Worm (Caenorhabditis elegans) whole organism, late embryonic: ENCODE measurements around the gene M03A1.8.

Experiments used
- ama-1 ChIP-seq: fragments of 150-350 bp; optimal IDR thresholded peaks from 2 replicates; lab custom pipeline; 2014
- ceh-14 ChIP-seq: sonication (generic microtip); optimal IDR thresholded peaks from 2 replicates; lab custom pipeline; 2016; ENCODE audit warnings: missing genotype, missing genetic modification characterization, missing compliant biosample characterization
- ceh-19 ChIP-seq: fragments of 200-800 bp; sonication (Bioruptor generic); optimal IDR thresholded peaks from 2 replicates; lab custom pipeline; 2018; ENCODE audit warnings: mild to moderate bottlenecking, missing genetic modification characterization, missing compliant biosample characterization
- ceh-22 ChIP-seq: sonication (generic microtip); optimal IDR thresholded peaks from 2 replicates; lab custom pipeline; 2017; ENCODE audit warnings: missing biosample characterization, missing genetic modification characterization
- ceh-34 ChIP-seq: sonication (generic microtip); optimal IDR thresholded peaks from 2 replicates; lab custom pipeline; 2016; ENCODE audit warnings: mild to moderate bottlenecking, missing genetic modification characterization, missing compliant biosample characterization
- ceh-45 ChIP-seq: fragments of 200-800 bp; sonication (Bioruptor generic); IDR thresholded peaks from 2 replicates; pipeline ENCODE4 v1.3.6; 2022; ENCODE audit warnings: missing genetic modification reagents, missing genetic modification characterization, missing compliant biosample characterization
- ceh-6 ChIP-seq: fragments of 200-800 bp; sonication (Bioruptor generic); optimal IDR thresholded peaks from 2 replicates; lab custom pipeline; 2018; ENCODE audit warnings: mild to moderate bottlenecking, missing genetic modification characterization, missing compliant biosample characterization
- che-1 ChIP-seq: sonication (generic microtip); optimal IDR thresholded peaks from 2 replicates; lab custom pipeline; 2016; ENCODE audit warnings: mild to moderate bottlenecking, missing genetic modification characterization, missing compliant biosample characterization
- dmd-4 ChIP-seq: sonication (generic microtip); optimal IDR thresholded peaks from 2 replicates; lab custom pipeline; 2016; ENCODE audit warnings: borderline replicate concordance, missing genetic modification characterization, missing compliant biosample characterization
- elt-4 ChIP-seq: sonication (generic microtip); optimal IDR thresholded peaks from 2 replicates; lab custom pipeline; 2016; ENCODE audit warnings: missing genetic modification characterization, missing compliant biosample characterization
- eyg-1 ChIP-seq: sonication (generic microtip); optimal IDR thresholded peaks from 2 replicates; lab custom pipeline; 2016; ENCODE audit warnings: missing genotype, missing genetic modification characterization, missing compliant biosample characterization
- fkh-10 ChIP-seq: fragments of 150-350 bp; optimal IDR thresholded peaks from 2 replicates; lab custom pipeline; 2014; ENCODE audit warnings: missing biosample characterization, missing genetic modification reagents, missing genetic modification characterization
- fkh-6 ChIP-seq: sonication (generic microtip); optimal IDR thresholded peaks from 2 replicates; lab custom pipeline; 2016; ENCODE audit warnings: missing genetic modification characterization, missing compliant biosample characterization
- hlh-15 ChIP-seq: sonication (generic microtip); optimal IDR thresholded peaks from 2 replicates; lab custom pipeline; 2016; ENCODE audit warnings: missing genetic modification characterization, missing compliant biosample characterization
- hlh-30 ChIP-seq: sonication (generic microtip); optimal IDR thresholded peaks from 2 replicates; lab custom pipeline; 2017; ENCODE audit warnings: antibody characterized with exemption, missing genetic modification characterization, missing compliant biosample characterization; ENCODE audit not compliant: insufficient read depth
- lin-11 ChIP-seq: fragments of 200-800 bp; sonication (Bioruptor generic); optimal IDR thresholded peaks from 2 replicates; lab custom pipeline; 2018; ENCODE audit warnings: mild to moderate bottlenecking, missing genetic modification characterization, missing compliant biosample characterization
- nfya-1 ChIP-seq: sonication (generic microtip); optimal IDR thresholded peaks from 2 replicates; lab custom pipeline; 2017; ENCODE audit warnings: missing genetic modification characterization, mild to moderate bottlenecking, missing compliant biosample characterization, antibody characterized with exemption, moderate library complexity
- npax-4 ChIP-seq: sonication (generic microtip); optimal IDR thresholded peaks from 2 replicates; lab custom pipeline; 2016; ENCODE audit warnings: missing genetic modification characterization, missing compliant biosample characterization
- odd-2 ChIP-seq: sonication (generic microtip); optimal IDR thresholded peaks from 2 replicates; lab custom pipeline; 2017; ENCODE audit warnings: antibody characterized with exemption, mild to moderate bottlenecking, missing genetic modification characterization, missing compliant biosample characterization
- pag-3 ChIP-seq: sonication (generic microtip); optimal IDR thresholded peaks from 2 replicates; lab custom pipeline; 2016; ENCODE audit warnings: missing compliant biosample characterization, missing genetic modification characterization, borderline replicate concordance
- pha-2 ChIP-seq: sonication (generic microtip); optimal IDR thresholded peaks from 2 replicates; lab custom pipeline; 2017; ENCODE audit warnings: mild to moderate bottlenecking, missing genetic modification characterization, missing compliant biosample characterization
- pha-4 ChIP-seq: fragments of 150-350 bp; optimal IDR thresholded peaks from 2 replicates; lab custom pipeline; 2018; ENCODE audit warnings: missing biosample characterization, missing genetic modification reagents, missing genetic modification characterization
- pros-1 ChIP-seq: fragments of 150-350 bp; optimal IDR thresholded peaks from 2 replicates; lab custom pipeline; 2014; ENCODE audit warnings: missing biosample characterization, missing genetic modification reagents, missing genetic modification characterization
- ref-2 ChIP-seq: sonication (generic microtip); optimal IDR thresholded peaks from 2 replicates; lab custom pipeline; 2016; ENCODE audit warnings: missing genetic modification characterization, missing compliant biosample characterization
- sdc-2 ChIP-seq: sonication (generic microtip); optimal IDR thresholded peaks from 2 replicates; lab custom pipeline; 2016; ENCODE audit warnings: missing genotype, missing genetic modification characterization, missing compliant biosample characterization
- sox-2 ChIP-seq: fragments of 200-800 bp; sonication (Bioruptor generic); IDR thresholded peaks from 2 replicates; pipeline ENCODE4 v1.3.6; 2022; ENCODE audit warnings: missing genetic modification reagents, missing genetic modification characterization, missing compliant biosample characterization
- syd-9 ChIP-seq: sonication (generic microtip); optimal IDR thresholded peaks from 2 replicates; lab custom pipeline; 2016; ENCODE audit warnings: mild to moderate bottlenecking, missing genetic modification characterization, moderate library complexity, missing compliant biosample characterization
- tbx-2 ChIP-seq: sonication (generic microtip); optimal IDR thresholded peaks from 2 replicates; lab custom pipeline; 2016; ENCODE audit warnings: missing genetic modification characterization, missing compliant biosample characterization
- unc-3 ChIP-seq, 2 experiments: fragments of 200-800 bp in 1 of 2; sonication (Bioruptor generic) in 1 of 2; sonication (generic microtip) in 1 of 2; conservative IDR thresholded peaks in 1 of 2; optimal IDR thresholded peaks in 1 of 2; 2 replicates each; pipeline versions ENCODE4 v1.3.6 to Lab custom; 2016 to 2022; ENCODE audit warnings: missing compliant biosample characterization in 2 of 2, missing genetic modification characterization in 2 of 2, missing genetic modification reagents in 1 of 2
- unc-42 ChIP-seq: sonication (generic microtip); optimal IDR thresholded peaks from 2 replicates; lab custom pipeline; 2016; ENCODE audit warnings: missing genotype, missing genetic modification characterization, missing compliant biosample characterization
- unc-55 ChIP-seq: sonication (generic microtip); optimal IDR thresholded peaks from 2 replicates; lab custom pipeline; 2017; ENCODE audit warnings: missing biosample characterization, missing genetic modification reagents, missing genetic modification characterization
- unc-86 ChIP-seq: sonication (generic microtip); optimal IDR thresholded peaks from 2 replicates; lab custom pipeline; 2016; ENCODE audit warnings: missing genetic modification characterization, missing compliant biosample characterization

The M03A1.8 gene

ce11 chrII:4571868-4572267 lies 11.7 kb downstream of the M03A1.8 start, which contains the start of gene vab-1:
vab-1 (plus strand) TSS chrII:4572000.
- TF ChIP-seq pros-1 (no peak), dmd-4 (tag; lab: Kevin White, UChicago) (no peak), ceh-22 (no peak), pha-4 (tag; lab: Kevin White, UChicago) (no peak), syd-9 (tag; lab: Kevin White, UChicago) (no peak), ama-1 (lab: Kevin White, UChicago) (no peak), sox-2 (GFP tag; lab: Robert Waterston, UW) (no peak), nfya-1 (no peak), ceh-45 (no peak)

- TF ChIP-seq ceh-6 (GFP tag; lab: Kevin White, UChicago) (no peak), pag-3 (tag; lab: Kevin White, UChicago) (no peak), unc-42 (tag; lab: Kevin White, UChicago) (no peak), npax-4 (tag; lab: Kevin White, UChicago) (no peak), odd-2 (tag; lab: Kevin White, UChicago) (no peak), syd-9 (tag; lab: Kevin White, UChicago) (no peak), sdc-2 (tag; lab: Kevin White, UChicago) (no peak), pha-2 (tag; lab: Kevin White, UChicago) (no peak)
These were observed 12.4 kb downstream of the M03A1.8 start for ce11 chrII:4572579-4572978.

- TF ChIP-seq unc-86 (tag; lab: Kevin White, UChicago) (no peak), ceh-34 (tag; lab: Kevin White, UChicago) (peak; percentile 64)
These were observed 12.9 kb downstream of the M03A1.8 start for ce11 chrII:4573084-4573483.

- peak; percentile 96 for TF ChIP-seq unc-42 (tag; lab: Kevin White, UChicago)
- no peak for TF ChIP-seq ref-2 (tag; lab: Kevin White, UChicago)
These were observed 14.5 kb downstream of the M03A1.8 start for ce11 chrII:4574658-4575057.

- TF ChIP-seq syd-9 (tag; lab: Kevin White, UChicago) (no peak), unc-55 (peak; percentile 76), unc-3 (GFP tag; conservative IDR thresholded peaks at IDR 0.05; lab: Robert Waterston, UW) (no peak), unc-3 (tag; optimal IDR thresholded peaks at IDR 0.05; lab: Kevin White, UChicago) (no peak), hlh-30 (tag; lab: Kevin White, UChicago) (no peak)
These were observed 15.4 kb downstream of the M03A1.8 start for ce11 chrII:4575579-4575978.

- TF ChIP-seq tbx-2 (tag; lab: Kevin White, UChicago) (peak; percentile 30), fkh-10 (GFP tag; lab: Kevin White, UChicago) (no peak)
- TF ChIP-seq, all 69 proteins: peak for 1
These were observed 17.3 kb downstream of the M03A1.8 start for ce11 chrII:4577391-4577790.

- no peak for TF ChIP-seq che-1 (tag; lab: Kevin White, UChicago)
- TF ChIP-seq fkh-6 (tag; lab: Kevin White, UChicago): no peak
- peak; percentile 63 for TF ChIP-seq unc-3 (GFP tag; conservative IDR thresholded peaks at IDR 0.05; lab: Robert Waterston, UW)
- no peak for TF ChIP-seq unc-3 (tag; optimal IDR thresholded peaks at IDR 0.05; lab: Kevin White, UChicago)
- TF ChIP-seq ceh-14 (tag; lab: Kevin White, UChicago): no peak
- no peak for TF ChIP-seq hlh-30 (tag; lab: Kevin White, UChicago)
- TF ChIP-seq unc-86 (tag; lab: Kevin White, UChicago): no peak
- no peak for TF ChIP-seq odd-2 (tag; lab: Kevin White, UChicago)
- TF ChIP-seq elt-4 (tag; lab: Kevin White, UChicago): no peak
- no peak for TF ChIP-seq ama-1 (lab: Kevin White, UChicago)
- TF ChIP-seq hlh-15 (tag; lab: Kevin White, UChicago): no peak
- TF ChIP-seq lin-11 (tag; lab: Kevin White, UChicago): no peak
- peak; percentile 37 for TF ChIP-seq unc-55
- no peak for TF ChIP-seq eyg-1
- no peak for TF ChIP-seq ceh-19 (GFP tag; lab: Kevin White, UChicago)
- TF ChIP-seq unc-42 (tag; lab: Kevin White, UChicago): peak; percentile 62
- TF ChIP-seq ceh-34 (tag; lab: Kevin White, UChicago): no peak
These were observed 19.2 kb downstream of the M03A1.8 start for ce11 chrII:4579375-4579774.
